Worm (Caenorhabditis elegans): Measurements from ENCODE around the gene tmed-10.

ce11 chrV:11299406-11299805 is 27.4 kb downstream of the tmed-10 start:
- TF ChIP-seq nhr-76 (tag; optimal IDR thresholded peaks at IDR 0.05) (no peak), mep-1 (tag; optimal IDR thresholded peaks at IDR 0.05) (no peak)

All from whole organism, L1 larva.